Worm (Caenorhabditis elegans): ENCODE measurements around the gene haf-2.

The haf-2 gene

DNA sequence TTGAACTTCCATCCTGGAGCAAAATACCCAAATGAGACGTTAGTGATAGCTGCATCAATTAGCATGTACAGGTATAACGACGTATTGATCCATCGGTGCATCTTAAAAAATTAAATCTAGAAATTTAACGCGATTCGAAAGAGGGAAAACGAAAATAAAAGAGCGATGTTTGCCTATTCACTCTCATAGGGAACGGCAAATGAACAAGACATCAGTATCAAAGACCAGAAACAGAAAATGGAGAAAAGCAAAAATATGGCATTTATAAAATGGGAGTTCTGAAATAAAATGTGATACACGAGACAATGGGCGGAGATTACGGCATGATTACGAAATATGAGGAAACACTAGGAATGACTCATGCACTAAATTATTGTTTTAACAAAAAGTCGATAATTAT is at the start of gene haf-2:
TSS of gene haf-2 (minus strand) at position 101 of the 400 bp plus-strand sequence.
- no peak for TF ChIP-seq ceh-82 (tag; optimal IDR thresholded peaks at IDR 0.05)
- peak; percentile 11 for TF ChIP-seq elt-2 (tag; optimal IDR thresholded peaks at IDR 0.05)

DNA sequence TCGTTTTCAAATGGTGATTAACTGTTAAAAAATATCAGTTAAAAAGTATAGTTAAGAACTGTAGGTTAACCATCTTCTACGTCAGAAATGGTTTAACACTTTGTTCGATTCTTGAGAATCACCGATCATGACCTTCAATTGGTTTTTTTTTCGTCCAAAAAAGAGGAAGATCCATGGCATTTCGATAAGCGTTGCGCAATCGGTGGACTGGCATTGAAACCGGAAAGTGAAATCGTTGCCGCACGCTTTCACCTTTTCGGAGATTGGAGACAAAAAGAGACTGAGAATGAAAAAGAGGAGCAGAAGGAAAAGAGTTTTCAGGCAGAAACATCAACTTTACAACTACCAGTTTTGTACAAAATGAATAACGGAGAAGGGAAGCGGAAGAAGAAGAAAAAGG is 49.0 kb upstream of the haf-2 start:
- TF ChIP-seq nhr-12 (tag; optimal IDR thresholded peaks at IDR 0.05) (no peak), elt-2 (tag; optimal IDR thresholded peaks at IDR 0.05) (no peak), nhr-23 (tag; optimal IDR thresholded peaks at IDR 0.05) (peak; percentile 45), nhr-67 (tag; optimal IDR thresholded peaks at IDR 0.05) (no peak), elt-3 (tag; optimal IDR thresholded peaks at IDR 0.05) (peak in 2 of 3 experiments; percentile 81 to 91), nhr-25 (tag; optimal IDR thresholded peaks at IDR 0.05) (peak; percentile 94), unc-62 (GFP tag; optimal IDR thresholded peaks at IDR 0.05) (no peak)

DNA sequence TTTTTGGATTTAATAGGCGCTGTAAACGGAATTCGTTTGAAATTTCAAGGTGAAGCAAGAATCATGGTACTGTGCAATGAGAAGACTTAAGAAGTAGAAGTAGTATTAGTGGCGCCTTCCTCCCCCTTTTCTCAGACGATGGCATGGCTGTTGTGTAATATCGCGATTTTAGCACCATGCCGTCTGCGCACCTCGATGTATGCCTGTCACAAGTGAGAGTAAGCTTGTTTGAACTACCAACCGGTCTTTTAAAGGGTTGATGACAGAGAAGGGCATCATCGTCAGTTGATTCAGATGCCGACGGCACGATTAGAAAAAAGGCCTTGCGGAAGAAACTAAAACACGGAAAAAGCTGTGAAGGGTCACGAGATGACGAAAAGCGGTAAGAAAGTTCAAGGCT is 47.8 kb upstream of the haf-2 start:
- no peak for TF ChIP-seq mml-1 (tag; optimal IDR thresholded peaks at IDR 0.05)
- TF ChIP-seq egl-27 (tag; optimal IDR thresholded peaks at IDR 0.05) = no peak
- no peak for TF ChIP-seq nhr-237 (tag; optimal IDR thresholded peaks at IDR 0.05)
- TF ChIP-seq elt-1 (tag; optimal IDR thresholded peaks at IDR 0.05) = peak; percentile 56
- no peak for TF ChIP-seq lin-39 (tag; optimal IDR thresholded peaks at IDR 0.05)
- peak; percentile 99 for TF ChIP-seq nhr-25 (tag; optimal IDR thresholded peaks at IDR 0.05)
- no peak for TF ChIP-seq unc-62 (GFP tag; optimal IDR thresholded peaks at IDR 0.05)
- no peak for TF ChIP-seq mdl-1 (tag; optimal IDR thresholded peaks at IDR 0.05)
- TF ChIP-seq R02D3.7 (tag; optimal IDR thresholded peaks at IDR 0.05) = no peak
- no peak for TF ChIP-seq elt-3 (tag; optimal IDR thresholded peaks at IDR 0.05)
- TF ChIP-seq fos-1 (tag; optimal IDR thresholded peaks at IDR 0.05) = no peak
- TF ChIP-seq aly-2 (tag; optimal IDR thresholded peaks at IDR 0.05) = no peak
- no peak for TF ChIP-seq pqm-1 (tag; optimal IDR thresholded peaks at IDR 0.05)
- no peak for TF ChIP-seq ama-1 (optimal IDR thresholded peaks at IDR 0.05)
- peak; percentile 19 for TF ChIP-seq nhr-43 (tag; optimal IDR thresholded peaks at IDR 0.05; ENCODE audit: poor library complexity, severe bottlenecking)
- no peak for TF ChIP-seq elt-2 (tag; optimal IDR thresholded peaks at IDR 0.05)
- TF ChIP-seq ceh-82 (tag; optimal IDR thresholded peaks at IDR 0.05) = no peak
- TF ChIP-seq fkh-2 (tag; optimal IDR thresholded peaks at IDR 0.05) = no peak
- no peak for TF ChIP-seq eor-1 (tag; optimal IDR thresholded peaks at IDR 0.05)
- TF ChIP-seq nfya-1 (tag; optimal IDR thresholded peaks at IDR 0.05; ENCODE audit: insufficient read depth) = peak; percentile 35
- TF ChIP-seq nhr-12 (tag; optimal IDR thresholded peaks at IDR 0.05) = no peak
- no peak for TF ChIP-seq sea-2 (GFP tag; optimal IDR thresholded peaks at IDR 0.05)
- TF ChIP-seq ztf-11 (tag; optimal IDR thresholded peaks at IDR 0.05) = no peak
- TF ChIP-seq ZK546.5 (tag; optimal IDR thresholded peaks at IDR 0.05) = no peak
- TF ChIP-seq hmg-11 (tag; optimal IDR thresholded peaks at IDR 0.05) = no peak
- TF ChIP-seq nhr-28 (tag; optimal IDR thresholded peaks at IDR 0.05) = no peak
- no peak for TF ChIP-seq jun-1 (tag; optimal IDR thresholded peaks at IDR 0.05)
- no peak for TF ChIP-seq fkh-10 (GFP tag; optimal IDR thresholded peaks at IDR 0.05)

DNA sequence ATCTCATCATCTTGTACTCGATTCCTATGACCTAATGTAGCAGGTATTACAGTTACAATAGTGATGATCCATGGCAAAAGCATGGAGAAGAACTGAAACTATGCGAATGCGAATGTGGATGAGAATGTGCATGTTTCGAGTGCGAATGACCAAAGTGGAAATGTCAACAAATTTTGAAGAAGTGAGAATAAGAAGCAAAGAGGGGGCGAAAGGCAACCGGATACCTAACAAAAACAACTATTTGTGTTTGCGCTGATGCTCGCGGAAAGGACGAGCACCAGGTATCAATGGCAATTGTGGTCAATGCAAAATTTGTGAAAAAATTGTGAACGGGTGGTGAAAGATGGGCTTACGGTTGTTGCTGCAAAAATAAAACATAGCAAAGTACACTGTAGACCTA is 46.4 kb upstream of the haf-2 start, which contains the start of gene nas-7:
TSS of gene nas-7 (minus strand) at position 101 of the 400 bp plus-strand sequence.
- TF ChIP-seq egl-5 (tag; optimal IDR thresholded peaks at IDR 0.05) (no peak), nhr-237 (tag; optimal IDR thresholded peaks at IDR 0.05) (no peak), mml-1 (tag; optimal IDR thresholded peaks at IDR 0.05) (no peak), nhr-12 (tag; optimal IDR thresholded peaks at IDR 0.05) (no peak), fos-1 (tag; optimal IDR thresholded peaks at IDR 0.05) (no peak), mdl-1 (tag; optimal IDR thresholded peaks at IDR 0.05) (no peak), nhr-77 (tag; optimal IDR thresholded peaks at IDR 0.05) (no peak), unc-62 (GFP tag; optimal IDR thresholded peaks at IDR 0.05) (no peak), R02D3.7 (tag; optimal IDR thresholded peaks at IDR 0.05) (no peak), eor-1 (tag; optimal IDR thresholded peaks at IDR 0.05) (no peak), nfya-1 (tag; optimal IDR thresholded peaks at IDR 0.05; ENCODE audit: insufficient read depth) (no peak), lin-15B (tag; optimal IDR thresholded peaks at IDR 0.05) (no peak), zag-1 (tag; optimal IDR thresholded peaks at IDR 0.05) (no peak), lsy-12 (tag; optimal IDR thresholded peaks at IDR 0.05) (no peak), sea-2 (GFP tag; optimal IDR thresholded peaks at IDR 0.05) (no peak)

DNA sequence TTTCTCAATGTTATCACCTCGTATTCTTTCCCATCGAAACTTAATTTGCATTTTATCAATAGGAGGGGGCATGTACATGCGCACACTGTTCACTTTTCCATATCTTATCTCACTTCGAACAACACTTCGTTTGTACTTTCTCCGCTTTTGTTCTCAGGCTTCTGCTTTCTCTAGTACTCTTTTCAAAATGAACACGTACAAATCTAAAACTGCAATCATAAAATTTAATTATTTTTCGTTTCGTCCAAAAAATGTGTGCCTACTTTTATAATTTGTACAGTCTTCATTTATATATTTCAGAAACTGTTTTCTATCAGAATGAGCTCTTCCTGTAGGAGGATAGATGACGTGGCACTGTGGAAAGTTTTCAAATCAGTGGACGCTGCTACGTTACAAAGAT is 42.5 kb upstream of the haf-2 start, which contains the start of gene C07D10.1:
TSS of gene C07D10.1 (plus strand) at position 301 of the 400 bp plus-strand sequence.
- TF ChIP-seq elt-1 (tag; optimal IDR thresholded peaks at IDR 0.05) (no peak), ceh-9 (tag; optimal IDR thresholded peaks at IDR 0.05) (no peak), mdl-1 (tag; optimal IDR thresholded peaks at IDR 0.05) (no peak), sea-2 (GFP tag; optimal IDR thresholded peaks at IDR 0.05) (no peak), elt-3 (tag; optimal IDR thresholded peaks at IDR 0.05) (no peak), egl-5 (tag; optimal IDR thresholded peaks at IDR 0.05) (no peak)
